Fruit fly (Drosophila melanogaster): ENCODE data around the gene sordd1.

The sordd1 gene

dm6 chrX:15745905-15746681, 49.7 kb downstream of the sordd1 start, which contains the start of the genes CG8944 and CCT6 (continued):
- TF ChIP-seq mirr (GFP tag; optimal IDR thresholded peaks at IDR 0.05) (no peak), crp (GFP tag; optimal IDR thresholded peaks at IDR 0.05) (peak in 1 of 2 experiments; percentile 32), CG3995 (GFP tag; optimal IDR thresholded peaks at IDR 0.05) (peak; percentile 91), Ets97D (GFP tag; optimal IDR thresholded peaks at IDR 0.05) (peak; percentile 17), Doc3 (GFP tag; IDR thresholded peaks at IDR 0.05; ENCODE audit: partially characterized antibody) (0 out of 3 replicates have a peak, but pooled peaks have one; percentile 31), MESR4 (GFP tag; optimal IDR thresholded peaks at IDR 0.05) (peak; percentile 90), Nf-YA (GFP tag; IDR thresholded peaks at IDR 0.05) (no peak), CG17829 (tag; optimal IDR thresholded peaks at IDR 0.05) (peak; percentile 22), exex (tag; optimal IDR thresholded peaks at IDR 0.05) (no peak), CG30020 (tag; optimal IDR thresholded peaks at IDR 0.05) (peak; percentile 4), gfzf (GFP tag; optimal IDR thresholded peaks at IDR 0.05) (peak; percentile 45), CG1024 (GFP tag; IDR thresholded peaks at IDR 0.05) (no peak), CG2120 (GFP tag; optimal IDR thresholded peaks at IDR 0.05) (peak; percentile 53), CG11456 (GFP tag; IDR thresholded peaks at IDR 0.05) (peak; percentile 41; the same call in 1 of the 3 replicates), ind (GFP tag; optimal IDR thresholded peaks at IDR 0.05) (peak; percentile 20), GATAe (GFP tag; conservative IDR thresholded peaks at IDR 0.05) (no peak), CG32532 (GFP tag; IDR thresholded peaks at IDR 0.05) (0 out of 2 replicates have a peak, but pooled peaks have one; percentile 38), sug (tag; optimal IDR thresholded peaks at IDR 0.05) (peak; percentile 14), CG2889 (GFP tag; IDR thresholded peaks at IDR 0.05) (no peak), CG30403 (GFP tag; optimal IDR thresholded peaks at IDR 0.05) (peak; percentile 31), H2.0 (GFP tag; IDR thresholded peaks at IDR 0.05) (no peak), Usf (GFP tag; optimal IDR thresholded peaks at IDR 0.05) (no peak), Sox100B (GFP tag; optimal IDR thresholded peaks at IDR 0.05) (no peak), CG4424 (GFP tag; optimal IDR thresholded peaks at IDR 0.05) (peak; percentile 1), CG1647 (GFP tag; optimal IDR thresholded peaks at IDR 0.05) (no peak), disco-r (GFP tag; optimal IDR thresholded peaks at IDR 0.05) (no peak), sens (GFP tag) (peak; percentile 64), amos (GFP tag; IDR thresholded peaks at IDR 0.05; ENCODE audit: partially characterized antibody) (peak; percentile 49), Hand (GFP tag; optimal IDR thresholded peaks at IDR 0.05) (no peak), al (GFP tag; IDR thresholded peaks at IDR 0.05) (no peak), Dek (tag; optimal IDR thresholded peaks at IDR 0.05) (no peak)
